Worm (Caenorhabditis elegans) whole organism, midembryonic: Measurements from ENCODE around the gene srz-64.

ENCODE experiments used
- T22C8.4 ChIP-seq: fragments of 200-800 bp; sonication (Bioruptor generic); IDR thresholded peaks from 2 replicates; pipeline ENCODE4 v1.3.6; 2022; ENCODE audit warnings: missing genetic modification characterization, missing compliant biosample characterization
- cog-1 ChIP-seq: sonication (generic microtip); optimal IDR thresholded peaks from 2 replicates; lab custom pipeline; 2016; ENCODE audit warnings: missing genetic modification characterization, missing compliant biosample characterization
- flt-1 ChIP-seq: fragments of 200-800 bp; sonication (Bioruptor generic); IDR thresholded peaks from 2 replicates; pipeline ENCODE4 v1.3.6; 2022; ENCODE audit warnings: missing genetic modification characterization, missing compliant biosample characterization
- klf-2 ChIP-seq: fragments of 200-800 bp; sonication (Bioruptor generic); conservative IDR thresholded peaks from 2 replicates; pipeline ENCODE4 v1.3.6; 2022; ENCODE audit warnings: missing genetic modification reagents, missing genetic modification characterization, missing compliant biosample characterization
- med-1 ChIP-seq: sonication (generic microtip); optimal IDR thresholded peaks from 2 replicates; lab custom pipeline; 2017; ENCODE audit warnings: missing genetic modification characterization, mild to moderate bottlenecking, missing compliant biosample characterization, antibody characterized with exemption, missing genetic modification reagents; ENCODE audit not compliant: insufficient read depth
- ref-1 ChIP-seq: fragments of 200-800 bp; sonication (Bioruptor generic); conservative IDR thresholded peaks from 2 replicates; pipeline ENCODE4 v1.3.6; 2022; ENCODE audit warnings: missing genetic modification reagents, missing genetic modification characterization, missing compliant biosample characterization
- tab-1 ChIP-seq: fragments of 200-800 bp; sonication (Bioruptor generic); IDR thresholded peaks from 2 replicates; pipeline ENCODE4 v1.3.6; 2022; ENCODE audit warnings: missing genetic modification characterization, missing compliant biosample characterization
- ztf-23 ChIP-seq: fragments of 200-800 bp; sonication (Bioruptor generic); IDR thresholded peaks from 2 replicates; pipeline ENCODE4 v1.3.6; 2022; ENCODE audit warnings: missing genetic modification reagents, missing genetic modification characterization, missing compliant biosample characterization
- ztf-29 ChIP-seq: fragments of 200-800 bp; sonication (Bioruptor generic); IDR thresholded peaks from 2 replicates; pipeline ENCODE4 v1.3.6; 2022; ENCODE audit warnings: missing genetic modification reagents, missing genetic modification characterization, missing compliant biosample characterization

The srz-64 gene

DNA sequence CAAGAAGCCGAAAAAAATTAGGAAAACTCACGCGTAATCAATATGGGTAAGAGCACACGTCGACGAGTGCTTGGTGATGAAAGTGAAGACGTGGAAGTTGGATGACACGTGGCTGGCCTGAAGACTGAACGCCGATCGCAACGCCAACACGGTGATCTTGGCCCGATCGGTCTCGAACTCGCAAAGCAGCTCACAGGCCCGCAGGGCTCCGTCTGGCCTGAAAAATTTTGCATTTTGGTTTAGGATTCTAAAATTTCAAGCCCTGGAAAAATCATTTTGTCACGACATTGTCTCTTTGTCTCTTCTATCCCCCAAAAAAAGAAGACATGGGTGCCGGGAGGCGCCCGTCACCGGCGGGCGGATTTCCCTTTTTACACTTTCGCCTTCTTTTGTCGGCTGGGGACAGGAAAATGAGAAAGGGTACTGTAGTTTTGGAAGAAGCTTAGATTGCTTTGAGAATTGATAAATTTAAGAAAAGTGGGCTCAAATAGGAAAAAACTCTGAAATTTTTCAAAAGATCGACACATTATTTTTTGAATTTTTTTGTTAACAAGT is 51.8 kb downstream of the srz-64 start:
- TF ChIP-seq med-1 (GFP tag; lab: Kevin White, UChicago), result no peak

DNA sequence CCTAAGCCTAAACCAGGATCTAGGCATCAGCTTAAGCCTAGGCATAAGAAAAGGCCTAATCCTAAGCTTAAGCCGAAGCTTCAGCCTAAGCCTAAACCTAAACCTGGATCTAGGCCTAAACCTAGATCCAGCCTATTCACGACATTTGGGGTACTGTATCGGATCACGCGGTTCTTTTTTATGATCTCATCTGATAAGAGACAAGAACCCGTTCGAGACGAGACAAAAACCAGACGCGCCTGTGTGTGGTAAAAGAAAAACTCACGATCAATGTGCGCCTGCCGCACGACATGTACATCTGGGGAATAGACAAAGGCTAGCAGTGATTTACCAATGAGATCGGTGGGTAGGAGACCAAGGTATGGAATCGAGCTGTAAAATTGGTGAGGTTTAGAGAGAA is 52.6 kb downstream of the srz-64 start:
- no peak for TF ChIP-seq ztf-29 (GFP tag; lab: Robert Waterston, UW)
- no peak for TF ChIP-seq ref-1 (GFP tag; lab: Robert Waterston, UW)
- TF ChIP-seq med-1 (GFP tag; lab: Kevin White, UChicago), result no peak
- no peak for TF ChIP-seq T22C8.4
- no peak for TF ChIP-seq ztf-23 (GFP tag; lab: Robert Waterston, UW)
- TF ChIP-seq flt-1 (GFP tag; lab: Robert Waterston, UW), result no peak
- no peak for TF ChIP-seq cog-1
- no peak for TF ChIP-seq klf-2
- TF ChIP-seq tab-1 (GFP tag; lab: Robert Waterston, UW), result no peak

- TF ChIP-seq ztf-29 (GFP tag; lab: Robert Waterston, UW) (no peak), flt-1 (GFP tag; lab: Robert Waterston, UW) (0 out of 2 replicates have a peak, but pooled peaks have one; percentile 6)
Measured at ce11 chrII:1239433-1240020, 53.5 kb downstream of the srz-64 start.
